Fruit fly (Drosophila melanogaster): Measurements from ENCODE around the gene Ufl1.

Gene Ufl1

dm6 chr3R:7061875-7062274 lies 12.4 kb downstream of the Ufl1 start, which contains the start of gene Mst84B:
Mst84B (plus strand) TSS chr3R:7062175.
- TF ChIP-seq Hnf4 (GFP tag; optimal IDR thresholded peaks at IDR 0.05): no peak
- no peak for TF ChIP-seq HLH106 (tag; optimal IDR thresholded peaks at IDR 0.05)
- TF ChIP-seq CG9705 (GFP tag; optimal IDR thresholded peaks at IDR 0.05): no peak
- no peak for TF ChIP-seq CrebA (GFP tag; optimal IDR thresholded peaks at IDR 0.05; ENCODE audit: borderline replicate concordance)
- TF ChIP-seq h (GFP tag; optimal IDR thresholded peaks at IDR 0.05): no peak
- no peak for TF ChIP-seq GATAd (GFP tag; optimal IDR thresholded peaks at IDR 0.05)
- no peak for TF ChIP-seq Mio (GFP tag; optimal IDR thresholded peaks at IDR 0.05)
- TF ChIP-seq fru (GFP tag; optimal IDR thresholded peaks at IDR 0.05): no peak
- TF ChIP-seq Abd-B (GFP tag; optimal IDR thresholded peaks at IDR 0.05): no peak
- no peak for TF ChIP-seq foxo (GFP tag; optimal IDR thresholded peaks at IDR 0.05)
- TF ChIP-seq Rel (GFP tag; optimal IDR thresholded peaks at IDR 0.05): no peak
- TF ChIP-seq Rel (tag; optimal IDR thresholded peaks at IDR 0.05): no peak
- TF ChIP-seq Hr83 (GFP tag; optimal IDR thresholded peaks at IDR 0.05; ENCODE audit: poor library complexity, severe bottlenecking): no peak
- no peak for TF ChIP-seq Dfd (GFP tag; optimal IDR thresholded peaks at IDR 0.05)
- TF ChIP-seq dl (GFP tag; optimal IDR thresholded peaks at IDR 0.05; ENCODE audit: insufficient read depth in 1 of 2, partially characterized antibody in 2 of 2): no peak
- TF ChIP-seq usp (GFP tag; optimal IDR thresholded peaks at IDR 0.05): no peak
- TF ChIP-seq Vsx2 (GFP tag; optimal IDR thresholded peaks at IDR 0.05; ENCODE audit: partially characterized antibody): no peak
- TF ChIP-seq CG32264 (GFP tag; optimal IDR thresholded peaks at IDR 0.05): no peak
- no peak for TF ChIP-seq Dif (GFP tag; optimal IDR thresholded peaks at IDR 0.05; ENCODE audit: partially characterized antibody)
- no peak for TF ChIP-seq tai (GFP tag; optimal IDR thresholded peaks at IDR 0.05)
- no peak for TF ChIP-seq psq (GFP tag; optimal IDR thresholded peaks at IDR 0.05)

- TF ChIP-seq Mio (GFP tag; optimal IDR thresholded peaks at IDR 0.05): no peak
- TF ChIP-seq CG9705 (GFP tag; optimal IDR thresholded peaks at IDR 0.05): no peak
- TF ChIP-seq Dfd (GFP tag; optimal IDR thresholded peaks at IDR 0.05): no peak
- TF ChIP-seq Hr78 (GFP tag; optimal IDR thresholded peaks at IDR 0.05): no peak
- no peak for TF ChIP-seq Dif (GFP tag; optimal IDR thresholded peaks at IDR 0.05; ENCODE audit: partially characterized antibody)
- no peak for TF ChIP-seq HLH106 (tag; optimal IDR thresholded peaks at IDR 0.05)
- TF ChIP-seq GATAd (GFP tag; optimal IDR thresholded peaks at IDR 0.05): no peak
- no peak for TF ChIP-seq foxo (GFP tag; optimal IDR thresholded peaks at IDR 0.05)
- TF ChIP-seq woc (GFP tag; optimal IDR thresholded peaks at IDR 0.05): no peak
- no peak for TF ChIP-seq Hr83 (GFP tag; optimal IDR thresholded peaks at IDR 0.05; ENCODE audit: poor library complexity, severe bottlenecking)
- TF ChIP-seq sage (GFP tag; optimal IDR thresholded peaks at IDR 0.05): no peak
- no peak for TF ChIP-seq usp (GFP tag; optimal IDR thresholded peaks at IDR 0.05)
- TF ChIP-seq CG32264 (GFP tag; optimal IDR thresholded peaks at IDR 0.05): no peak
- TF ChIP-seq pan (optimal IDR thresholded peaks at IDR 0.05): no peak
- TF ChIP-seq jim (GFP tag; optimal IDR thresholded peaks at IDR 0.05): no peak
- no peak for TF ChIP-seq dsf (GFP tag; optimal IDR thresholded peaks at IDR 0.05; ENCODE audit: borderline replicate concordance)
- no peak for TF ChIP-seq h (GFP tag; optimal IDR thresholded peaks at IDR 0.05)
- TF ChIP-seq dl (GFP tag; optimal IDR thresholded peaks at IDR 0.05; ENCODE audit: insufficient read depth in 1 of 2, partially characterized antibody in 2 of 2): no peak
These were observed 13.8 kb downstream of the Ufl1 start, which contains the start of gene djl for dm6 chr3R:7060467-7060866. djl (plus strand) TSS chr3R:7060767.

dm6 chr3R:7059015-7059414 lies 15.2 kb downstream of the Ufl1 start, which contains the start of gene dj:
dj (plus strand) TSS chr3R:7059315.
- TF ChIP-seq woc (GFP tag; optimal IDR thresholded peaks at IDR 0.05) (no peak), CrebA (GFP tag; optimal IDR thresholded peaks at IDR 0.05; ENCODE audit: borderline replicate concordance) (no peak), Hnf4 (GFP tag; optimal IDR thresholded peaks at IDR 0.05) (no peak), sage (GFP tag; optimal IDR thresholded peaks at IDR 0.05) (no peak), Dif (GFP tag; optimal IDR thresholded peaks at IDR 0.05; ENCODE audit: partially characterized antibody) (no peak), sv (GFP tag; optimal IDR thresholded peaks at IDR 0.05) (no peak), Myc (optimal IDR thresholded peaks at IDR 0.05) (no peak), tai (GFP tag; optimal IDR thresholded peaks at IDR 0.05) (no peak), h (GFP tag; optimal IDR thresholded peaks at IDR 0.05) (no peak), psq (GFP tag; optimal IDR thresholded peaks at IDR 0.05) (no peak), ey (GFP tag; optimal IDR thresholded peaks at IDR 0.05) (no peak), Jra (GFP tag; optimal IDR thresholded peaks at IDR 0.05) (no peak)

dm6 chr3R:7058017-7058416 lies 16.2 kb downstream of the Ufl1 start:
- TF ChIP-seq dsf (GFP tag; optimal IDR thresholded peaks at IDR 0.05; ENCODE audit: borderline replicate concordance) (no peak), br (GFP tag; optimal IDR thresholded peaks at IDR 0.05) (no peak), CrebA (GFP tag; optimal IDR thresholded peaks at IDR 0.05; ENCODE audit: borderline replicate concordance) (peak; percentile 34)

All from whole organism, wandering third instar larva.